Fruit fly (Drosophila melanogaster) whole organism, embryonic: ENCODE data around the gene scyl.

Experiments
- Asciz ChIP-seq: fragments of 200-800 bp; sonication (Bioruptor generic); optimal IDR thresholded peaks from 2 replicates; lab custom pipeline; 2017; ENCODE audit warnings: missing biosample characterization, mild to moderate bottlenecking, missing genetic modification characterization, missing genetic modification reagents
- Atf-2 ChIP-seq: fragments of 200-800 bp; sonication (Bioruptor generic); optimal IDR thresholded peaks from 2 replicates; lab custom pipeline; 2016; ENCODE audit warnings: missing biosample characterization, missing genetic modification characterization
- Bdp1 ChIP-seq: fragments of 200-800 bp; sonication (Bioruptor generic); optimal IDR thresholded peaks from 3 replicates; lab custom pipeline; 2016; ENCODE audit warnings: missing biosample characterization, missing genetic modification characterization
- Blimp-1 ChIP-seq: fragments of 200-800 bp; sonication (Bioruptor generic); optimal IDR thresholded peaks from 3 replicates; lab custom pipeline; 2018; ENCODE audit warnings: missing biosample characterization, missing genetic modification characterization, mild to moderate bottlenecking, moderate library complexity, missing genetic modification reagents
- CG10147 ChIP-seq: fragments of 200-800 bp; sonication (Bioruptor generic); optimal IDR thresholded peaks from 2 replicates; lab custom pipeline; 2019; ENCODE audit warnings: missing biosample characterization, mild to moderate bottlenecking, missing genetic modification characterization, moderate library complexity
- CG11504 ChIP-seq: fragments of 200-800 bp; sonication (Bioruptor generic); optimal IDR thresholded peaks from 3 replicates; lab custom pipeline; 2019; ENCODE audit warnings: missing biosample characterization, mild to moderate bottlenecking, missing genetic modification characterization, moderate library complexity
- CG11723 ChIP-seq: fragments of 200-800 bp; sonication (Bioruptor generic); optimal IDR thresholded peaks from 2 replicates; lab custom pipeline; 2017; ENCODE audit warnings: missing biosample characterization, mild to moderate bottlenecking, missing genetic modification characterization
- CG12071 ChIP-seq: fragments of 200-800 bp; sonication (Bioruptor generic); optimal IDR thresholded peaks from 3 replicates; lab custom pipeline; 2018; ENCODE audit warnings: missing biosample characterization, mild to moderate bottlenecking, missing genetic modification characterization
- CG13123 ChIP-seq: fragments of 200-800 bp; sonication (Bioruptor generic); optimal IDR thresholded peaks from 2 replicates; lab custom pipeline; 2016; ENCODE audit warnings: missing biosample characterization, missing genetic modification characterization
- CG13296 ChIP-seq: fragments of 200-800 bp; sonication (Bioruptor generic); optimal IDR thresholded peaks from 3 replicates; lab custom pipeline; 2018; ENCODE audit warnings: missing biosample characterization, mild to moderate bottlenecking, missing genetic modification characterization
- CG14014 ChIP-seq: fragments of 200-800 bp; sonication (Bioruptor generic); IDR thresholded peaks from 2 replicates; pipeline ENCODE4 v1.3.6; 2022; ENCODE audit warnings: missing biosample characterization, missing genetic modification characterization
- CG16813 ChIP-seq: fragments of 200-800 bp; sonication (Bioruptor generic); IDR thresholded peaks from 3 replicates; pipeline ENCODE4 v1.3.6; 2022; ENCODE audit warnings: missing biosample characterization, missing genetic modification characterization; ENCODE audit not compliant: partially characterized antibody
- CG17359 ChIP-seq: fragments of 200-800 bp; sonication (Bioruptor generic); optimal IDR thresholded peaks from 3 replicates; lab custom pipeline; 2018; ENCODE audit warnings: missing biosample characterization, mild to moderate bottlenecking, missing genetic modification characterization, moderate library complexity
- CG2202 ChIP-seq: fragments of 200-800 bp; sonication (Bioruptor generic); optimal IDR thresholded peaks from 2 replicates; lab custom pipeline; 2018; ENCODE audit warnings: missing biosample characterization, mild to moderate bottlenecking, missing genetic modification characterization
- CG33213 ChIP-seq: fragments of 200-800 bp; sonication (Bioruptor generic); optimal IDR thresholded peaks from 3 replicates; lab custom pipeline; 2016; ENCODE audit warnings: missing biosample characterization, missing genetic modification characterization
- CG3838 ChIP-seq: fragments of 200-800 bp; sonication (Bioruptor generic); optimal IDR thresholded peaks from 3 replicates; lab custom pipeline; 2016; ENCODE audit warnings: missing biosample characterization, missing genetic modification characterization
- CG6175 ChIP-seq: fragments of 200-800 bp; sonication (Bioruptor generic); IDR thresholded peaks from 3 replicates; pipeline ENCODE4 v1.3.6; 2022; ENCODE audit warnings: missing biosample characterization, missing genetic modification characterization
- CG6765 ChIP-seq: fragments of 200-800 bp; sonication (Bioruptor generic); optimal IDR thresholded peaks from 3 replicates; lab custom pipeline; 2017; ENCODE audit warnings: missing biosample characterization, mild to moderate bottlenecking, missing genetic modification characterization
- Dip2 ChIP-seq: fragments of 200-800 bp; sonication (Bioruptor generic); IDR thresholded peaks from 2 replicates; pipeline ENCODE4 v1.3.6; 2022; ENCODE audit warnings: missing biosample characterization, missing genetic modification characterization
- Dip3 ChIP-seq: fragments of 200-800 bp; sonication (Bioruptor generic); optimal IDR thresholded peaks from 3 replicates; lab custom pipeline; 2016; ENCODE audit warnings: missing biosample characterization, missing genetic modification characterization
- Elba2 ChIP-seq: fragments of 200-800 bp; sonication (Bioruptor generic); optimal IDR thresholded peaks from 3 replicates; lab custom pipeline; 2016; ENCODE audit warnings: missing biosample characterization, missing genetic modification characterization
- Ets65A ChIP-seq: fragments of 200-800 bp; sonication (Bioruptor generic); peaks from one replicate; lab custom pipeline; 2016; ENCODE audit warnings: missing biosample characterization, missing genetic modification characterization
- HHEX ChIP-seq: fragments of 200-800 bp; sonication (Bioruptor generic); optimal IDR thresholded peaks from 3 replicates; lab custom pipeline; 2017; ENCODE audit warnings: missing biosample characterization, mild to moderate bottlenecking, missing genetic modification characterization, missing genetic modification reagents
- Max ChIP-seq: fragments of 200-800 bp; sonication (Bioruptor generic); optimal IDR thresholded peaks from 2 replicates; lab custom pipeline; 2016; ENCODE audit warnings: missing biosample characterization, mild to moderate bottlenecking, missing genetic modification characterization
- Meics ChIP-seq: fragments of 200-800 bp; sonication (Bioruptor generic); optimal IDR thresholded peaks from 2 replicates; lab custom pipeline; 2017; ENCODE audit warnings: missing biosample characterization, mild to moderate bottlenecking, missing genetic modification characterization
- Pdp1 ChIP-seq, 2 experiments: fragments of 200-800 bp; sonication (Bioruptor generic); optimal IDR thresholded peaks; 3 replicates each; lab custom pipeline; 2016; ENCODE audit warnings: missing biosample characterization in 2 of 2, missing genetic modification characterization in 2 of 2, mild to moderate bottlenecking in 1 of 2, moderate library complexity in 1 of 2
- Ptx1 ChIP-seq: fragments of 200-800 bp; sonication (Bioruptor generic); IDR thresholded peaks from 2 replicates; pipeline ENCODE4 v1.3.6; 2022; ENCODE audit warnings: missing biosample characterization, missing genetic modification characterization
- Rfx ChIP-seq: fragments of 200-800 bp; sonication (Bioruptor generic); IDR thresholded peaks from 2 replicates; pipeline ENCODE4 v1.3.6; 2022; ENCODE audit warnings: missing biosample characterization, missing genetic modification characterization
- Vsx1 ChIP-seq: fragments of 200-800 bp; sonication (Bioruptor generic); optimal IDR thresholded peaks from 2 replicates; lab custom pipeline; 2017; ENCODE audit warnings: missing biosample characterization, mild to moderate bottlenecking, missing genetic modification characterization, missing genetic modification reagents
- cato ChIP-seq: fragments of 200-800 bp; sonication (Bioruptor generic); optimal IDR thresholded peaks from 2 replicates; lab custom pipeline; 2016; ENCODE audit warnings: missing biosample characterization, missing genetic modification characterization, borderline replicate concordance
- chinmo ChIP-seq: fragments of 200-800 bp; sonication (Bioruptor generic); IDR thresholded peaks from 4 replicates; pipeline ENCODE4 v1.3.6; 2022; ENCODE audit warnings: missing biosample characterization, missing genetic modification characterization; ENCODE audit not compliant: partially characterized antibody
- cwo ChIP-seq: fragments of 200-800 bp; sonication (Bioruptor generic); optimal IDR thresholded peaks from 3 replicates; lab custom pipeline; 2017; ENCODE audit warnings: missing biosample characterization, missing genetic modification characterization, mild to moderate bottlenecking, moderate library complexity, missing genetic modification reagents
- emc ChIP-seq: fragments of 200-800 bp; sonication (Bioruptor generic); optimal IDR thresholded peaks from 2 replicates; lab custom pipeline; 2016; ENCODE audit warnings: missing biosample characterization, missing genetic modification characterization
- fd96Cb ChIP-seq: fragments of 200-800 bp; sonication (Bioruptor generic); optimal IDR thresholded peaks from 2 replicates; lab custom pipeline; 2018; ENCODE audit warnings: missing biosample characterization, mild to moderate bottlenecking, missing genetic modification characterization, moderate library complexity
- gem ChIP-seq: fragments of 200-800 bp; sonication (Bioruptor generic); optimal IDR thresholded peaks from 2 replicates; lab custom pipeline; 2019; ENCODE audit warnings: missing biosample characterization, mild to moderate bottlenecking, missing genetic modification characterization, moderate library complexity
- grau ChIP-seq: fragments of 200-800 bp; optimal IDR thresholded peaks from 3 replicates; lab custom pipeline; 2019; ENCODE audit warnings: missing biosample characterization, mild to moderate bottlenecking, missing genetic modification characterization, moderate library complexity
- jing ChIP-seq: fragments of 200-800 bp; sonication (Bioruptor generic); optimal IDR thresholded peaks from 2 replicates; lab custom pipeline; 2018; ENCODE audit warnings: missing biosample characterization, mild to moderate bottlenecking, missing genetic modification characterization
- kah ChIP-seq: fragments of 200-800 bp; sonication (Bioruptor generic); optimal IDR thresholded peaks from 2 replicates; lab custom pipeline; 2018; ENCODE audit warnings: missing biosample characterization, mild to moderate bottlenecking, missing genetic modification characterization
- lmd ChIP-seq: fragments of 200-800 bp; sonication (Bioruptor generic); IDR thresholded peaks from 2 replicates; pipeline ENCODE4 v1.3.6; 2022; ENCODE audit warnings: missing biosample characterization, missing genetic modification characterization
- nau ChIP-seq: fragments of 200-800 bp; sonication (Bioruptor generic); optimal IDR thresholded peaks from 3 replicates; lab custom pipeline; 2017; ENCODE audit warnings: missing biosample characterization, mild to moderate bottlenecking, missing genetic modification characterization, missing genetic modification reagents
- nom ChIP-seq: fragments of 200-800 bp; sonication (Bioruptor generic); optimal IDR thresholded peaks from 2 replicates; lab custom pipeline; 2017; ENCODE audit warnings: missing biosample characterization, missing genetic modification characterization, mild to moderate bottlenecking, moderate library complexity, missing genetic modification reagents
- odd ChIP-seq: fragments of 200-800 bp; sonication (Bioruptor generic); optimal IDR thresholded peaks from 2 replicates; lab custom pipeline; 2017; ENCODE audit warnings: missing biosample characterization, mild to moderate bottlenecking, missing genetic modification characterization
- phol ChIP-seq: fragments of 200-800 bp; sonication (Bioruptor generic); optimal IDR thresholded peaks from 3 replicates; lab custom pipeline; 2018; ENCODE audit warnings: missing biosample characterization, mild to moderate bottlenecking, missing genetic modification characterization, moderate library complexity
- sc ChIP-seq, 3 experiments: fragments of >200 bp in 2 of 3; fragments of 200-800 bp in 1 of 3; sonication (Bioruptor generic) in 1 of 3; optimal IDR thresholded peaks; 2 replicates in 2 of 3; 3 replicates in 1 of 3; lab custom pipeline; 2017; ENCODE audit warnings: mild to moderate bottlenecking in 1 of 3, missing biosample characterization in 1 of 3, missing genetic modification characterization in 1 of 3, missing genetic modification reagents in 1 of 3
- sim ChIP-seq: fragments of 200-800 bp; sonication (Bioruptor generic); IDR thresholded peaks from 2 replicates; pipeline ENCODE4 v1.3.6; 2022; ENCODE audit warnings: missing biosample characterization, missing genetic modification characterization
- slou ChIP-seq: fragments of 200-800 bp; sonication (Bioruptor generic); optimal IDR thresholded peaks from 3 replicates; lab custom pipeline; 2016; ENCODE audit warnings: missing biosample characterization, missing genetic modification characterization
- slp2 ChIP-seq: fragments of 200-800 bp; sonication (Bioruptor generic); optimal IDR thresholded peaks from 2 replicates; lab custom pipeline; 2016; ENCODE audit warnings: missing biosample characterization, missing genetic modification characterization
- sob ChIP-seq: fragments of 200-800 bp; sonication (Bioruptor generic); IDR thresholded peaks from 2 replicates; pipeline ENCODE4 v1.3.6; 2022; ENCODE audit warnings: missing biosample characterization, missing genetic modification characterization
- tgo ChIP-seq: fragments of 200-800 bp; sonication (Bioruptor generic); IDR thresholded peaks from 3 replicates; pipeline ENCODE4 v1.3.6; 2022; ENCODE audit warnings: missing biosample characterization, missing genetic modification characterization
- twi ChIP-seq: fragments of 200-800 bp; optimal IDR thresholded peaks from 2 replicates; lab custom pipeline; 2019; ENCODE audit warnings: missing biosample characterization, mild to moderate bottlenecking, missing genetic modification characterization, moderate library complexity

Gene scyl

dm6 chr3L:11285066-11285465, 33.0 kb downstream of the scyl start (continued):
- TF ChIP-seq cwo (GFP tag; lab: Kevin White, UChicago) (no peak), CG33213 (GFP tag; lab: Kevin White, UChicago) (no peak), CG11504 (tag; lab: Kevin White, UChicago) (peak; percentile 91), sc (optimal IDR thresholded peaks at IDR 0.05; lab: Kevin White, UChicago) (no peak), sc (GFP tag; optimal IDR thresholded peaks at IDR 0.05; lab: Kevin White, UChicago) (no peak), phol (tag; lab: Kevin White, UChicago) (peak; percentile 64), sob (0 out of 2 replicates have a peak, but pooled peaks have one; percentile 5), CG13296 (GFP tag; lab: Kevin White, UChicago) (peak; percentile 22), Ets65A (GFP tag; lab: Kevin White, UChicago) (no peak), CG13123 (GFP tag; lab: Kevin White, UChicago) (no peak), CG11723 (GFP tag; lab: Kevin White, UChicago) (no peak), CG16813 (GFP tag; lab: Robert Waterston, UW) (no peak), chinmo (GFP tag; lab: Robert Waterston, UW) (no peak), twi (tag; lab: Kevin White, UChicago) (no peak), gem (tag; lab: Kevin White, UChicago) (peak; percentile 5), CG17359 (tag; lab: Kevin White, UChicago) (peak; percentile 47), Atf-2 (GFP tag; lab: Kevin White, UChicago) (no peak), jing (GFP tag; lab: Kevin White, UChicago) (no peak), HHEX (GFP tag; lab: Kevin White, UChicago) (peak; percentile 39), CG12071 (GFP tag; lab: Kevin White, UChicago) (no peak), CG6175 (GFP tag; lab: Robert Waterston, UW) (no peak), Blimp-1 (peak; percentile 74), lmd (peak; percentile 59; the same call in 1 of the 2 replicates), nau (GFP tag; lab: Kevin White, UChicago) (peak; percentile 53), Vsx1 (GFP tag; lab: Kevin White, UChicago) (no peak), CG6765 (GFP tag; lab: Kevin White, UChicago) (peak; percentile 57), Max (GFP tag; lab: Kevin White, UChicago) (peak; percentile 59), CG14014 (GFP tag; lab: Robert Waterston, UW) (no peak), emc (no peak), CG10147 (GFP tag; lab: Kevin White, UChicago) (peak; percentile 54), Dip2 (GFP tag; lab: Robert Waterston, UW) (no peak), slou (GFP tag; lab: Kevin White, UChicago) (no peak), CG2202 (no peak), Meics (peak; percentile 65), odd (GFP tag; lab: Kevin White, UChicago) (no peak), slp2 (GFP tag; lab: Kevin White, UChicago) (no peak), Bdp1 (GFP tag; lab: Kevin White, UChicago) (no peak), Asciz (GFP tag; lab: Kevin White, UChicago) (peak; percentile 67), grau (tag; lab: Kevin White, UChicago) (no peak), sim (GFP tag; lab: Robert Waterston, UW) (no peak; the same call in 1 of the 2 replicates), cato (no peak), Pdp1 (GFP tag; optimal IDR thresholded peaks at IDR 0.05; lab: Kevin White, UChicago) (peak in 1 of 2 experiments; percentile 25), kah (GFP tag; lab: Kevin White, UChicago) (no peak), CG3838 (GFP tag; lab: Kevin White, UChicago) (peak; percentile 63), Elba2 (GFP tag; lab: Kevin White, UChicago) (no peak), Ptx1 (peak; percentile 70), tgo (GFP tag; lab: Robert Waterston, UW) (peak; percentile 55), Rfx (GFP tag; lab: Robert Waterston, UW) (peak; percentile 67), nom (GFP tag; lab: Kevin White, UChicago) (no peak), fd96Cb (tag; lab: Kevin White, UChicago) (peak; percentile 67), Dip3 (GFP tag; lab: Kevin White, UChicago) (no peak)
